ENCODE assay signal across 1 fruit fly cellular context in genomic region chr2L:8010602-8011455, dm6.
TF ChIP-seq lines count a peak whose summit lies in the region.

Gene Glyat (minus strand): TSS chr2L:8010652.
Gene Tg (plus strand): TSS chr2L:8011405.

TF ChIP-seq in whole organism, embryonic, 481 proteins besides CTCF, POLR2A, EP300 and RAD21 (continued from another document):
- TF ChIP-seq CoRest (tag; optimal IDR thresholded peaks at IDR 0.05; lab: Kevin White, UChicago) (peak; percentile 39), mirr (GFP tag; optimal IDR thresholded peaks at IDR 0.05; lab: Kevin White, UChicago) (no peak), chif (GFP tag; optimal IDR thresholded peaks at IDR 0.05; lab: Kevin White, UChicago) (no peak), fd102C (GFP tag; optimal IDR thresholded peaks at IDR 0.05; lab: Kevin White, UChicago) (no peak), Eip74EF (GFP tag; optimal IDR thresholded peaks at IDR 0.05; lab: Kevin White, UChicago) (peak in 1 of 2 experiments; percentile 53), CG1647 (GFP tag; optimal IDR thresholded peaks at IDR 0.05; lab: Kevin White, UChicago) (no peak), ara (GFP tag; IDR thresholded peaks at IDR 0.05; lab: Robert Waterston, UW) (no peak), GATAe (GFP tag; conservative IDR thresholded peaks at IDR 0.05; lab: Robert Waterston, UW) (no peak), CG13775 (GFP tag; optimal IDR thresholded peaks at IDR 0.05; lab: Kevin White, UChicago) (peak; percentile 9), oc (tag; optimal IDR thresholded peaks at IDR 0.05; lab: Kevin White, UChicago) (no peak), chm (GFP tag; IDR thresholded peaks at IDR 0.05; lab: Robert Waterston, UW) (no peak), ems (GFP tag; optimal IDR thresholded peaks at IDR 0.05; lab: Kevin White, UChicago) (no peak), shn (GFP tag; optimal IDR thresholded peaks at IDR 0.05; lab: Kevin White, UChicago) (no peak), Kr (GFP tag; optimal IDR thresholded peaks at IDR 0.05; lab: Kevin White, UChicago) (no peak), CG3726 (GFP tag; IDR thresholded peaks at IDR 0.05; lab: Robert Waterston, UW) (no peak), CG11247 (GFP tag; IDR thresholded peaks at IDR 0.05; lab: Robert Waterston, UW) (peak; percentile 40; the same call in 1 of the 2 replicates), Six4 (GFP tag; optimal IDR thresholded peaks at IDR 0.05; lab: Kevin White, UChicago) (no peak), zfh2 (GFP tag; optimal IDR thresholded peaks at IDR 0.05; lab: Kevin White, UChicago) (no peak), cwo (GFP tag; optimal IDR thresholded peaks at IDR 0.05; lab: Kevin White, UChicago) (peak; percentile 1), Ptx1 (GFP tag; IDR thresholded peaks at IDR 0.05; lab: Robert Waterston, UW) (no peak; the same call in 1 of the 2 replicates), Dp (GFP tag; optimal IDR thresholded peaks at IDR 0.05; lab: Kevin White, UChicago) (peak; percentile 77), org-1 (GFP tag; optimal IDR thresholded peaks at IDR 0.05; lab: Kevin White, UChicago) (no peak), CG15011 (GFP tag; optimal IDR thresholded peaks at IDR 0.05; lab: Kevin White, UChicago) (no peak), sug (tag; optimal IDR thresholded peaks at IDR 0.05; lab: Kevin White, UChicago) (peak; percentile 19), Taf1 (GFP tag; IDR thresholded peaks at IDR 0.05; lab: Robert Waterston, UW) (no peak), Fer1 (GFP tag; optimal IDR thresholded peaks at IDR 0.05; lab: Kevin White, UChicago) (peak; percentile 50), Spps (tag; optimal IDR thresholded peaks at IDR 0.05; lab: Kevin White, UChicago) (no peak), CG33213 (GFP tag; optimal IDR thresholded peaks at IDR 0.05; lab: Kevin White, UChicago) (no peak), CG15073 (GFP tag; optimal IDR thresholded peaks at IDR 0.05; lab: Kevin White, UChicago) (no peak), CG42726 (GFP tag; IDR thresholded peaks at IDR 0.05; lab: Robert Waterston, UW; ENCODE audit: partially characterized antibody) (peak; percentile 10; the same call in 1 of the 2 replicates), Lim3 (GFP tag; IDR thresholded peaks at IDR 0.05; lab: Robert Waterston, UW) (no peak), Drgx (GFP tag; IDR thresholded peaks at IDR 0.05; lab: Robert Waterston, UW) (no peak), CG13624 (GFP tag; optimal IDR thresholded peaks at IDR 0.05; lab: Kevin White, UChicago) (no peak), hkb (optimal IDR thresholded peaks at IDR 0.05; lab: Kevin White, UChicago) (no peak), hkb (GFP tag; IDR thresholded peaks at IDR 0.05; lab: Robert Waterston, UW) (0 out of 2 replicates have a peak, but pooled peaks have one; percentile 36), Oaz (GFP tag; IDR thresholded peaks at IDR 0.05; lab: Robert Waterston, UW) (no peak), Trl (optimal IDR thresholded peaks at IDR 0.05; lab: Kevin White, UChicago) (peak; percentile 68 to 89), Trl (GFP tag; optimal IDR thresholded peaks at IDR 0.05; lab: Kevin White, UChicago) (no peak), sens (GFP tag; lab: Kevin White, UChicago) (peak; percentile 76), ttk (GFP tag; IDR thresholded peaks at IDR 0.05; lab: Robert Waterston, UW) (peak; percentile 5; the same call in 1 of the 2 replicates), CG18011 (GFP tag; optimal IDR thresholded peaks at IDR 0.05; lab: Kevin White, UChicago) (no peak), Sox100B (GFP tag; optimal IDR thresholded peaks at IDR 0.05; lab: Kevin White, UChicago) (peak; percentile 9), pb (GFP tag; optimal IDR thresholded peaks at IDR 0.05; lab: Kevin White, UChicago) (no peak), CG17361 (GFP tag; IDR thresholded peaks at IDR 0.05; lab: Robert Waterston, UW) (0 out of 3 replicates have a peak, but pooled peaks have one; percentile 30), pho (GFP tag; optimal IDR thresholded peaks at IDR 0.05; lab: Kevin White, UChicago) (no peak), CG4617 (GFP tag; optimal IDR thresholded peaks at IDR 0.05; lab: Kevin White, UChicago; ENCODE audit: borderline replicate concordance) (no peak), jumu (GFP tag; optimal IDR thresholded peaks at IDR 0.05; lab: Kevin White, UChicago) (no peak), tll (GFP tag; optimal IDR thresholded peaks at IDR 0.05; lab: Kevin White, UChicago) (no peak), abd-A (tag; optimal IDR thresholded peaks at IDR 0.05; lab: Kevin White, UChicago) (no peak), CG2889 (GFP tag; IDR thresholded peaks at IDR 0.05; lab: Robert Waterston, UW) (no peak), eyg (GFP tag; optimal IDR thresholded peaks at IDR 0.05; lab: Kevin White, UChicago) (no peak), CG12299 (tag; optimal IDR thresholded peaks at IDR 0.05; lab: Kevin White, UChicago) (no peak), CG34422 (GFP tag; IDR thresholded peaks at IDR 0.05; lab: Robert Waterston, UW) (0 out of 3 replicates have a peak, but pooled peaks have one; percentile 33), CG4282 (GFP tag; optimal IDR thresholded peaks at IDR 0.05; lab: Kevin White, UChicago) (no peak), NFAT (GFP tag; IDR thresholded peaks at IDR 0.05; lab: Robert Waterston, UW) (peak; percentile 61), NK7.1 (GFP tag; optimal IDR thresholded peaks at IDR 0.05; lab: Kevin White, UChicago) (no peak), eve (GFP tag; optimal IDR thresholded peaks at IDR 0.05; lab: Kevin White, UChicago) (peak in 1 of 2 experiments; percentile 18), CG12071 (GFP tag; optimal IDR thresholded peaks at IDR 0.05; lab: Kevin White, UChicago) (no peak), cg (GFP tag; optimal IDR thresholded peaks at IDR 0.05; lab: Kevin White, UChicago) (no peak)
TF ChIP-seq in whole organism, embryonic: peak in this region for 133.
